Worm (Caenorhabditis elegans): Measurements from ENCODE around the gene gyg-2.

- no peak for TF ChIP-seq W03F9.2 (tag; optimal IDR thresholded peaks at IDR 0.05)
- no peak for TF ChIP-seq dao-5 (tag; optimal IDR thresholded peaks at IDR 0.05)
Measured at ce11 chrV:16697178-16697577, 48.9 kb downstream of the gyg-2 start, which contains the start of gene srw-41.

Measured in whole organism, L4/young adult.